Worm (Caenorhabditis elegans) whole organism, L1 larva: Measurements from ENCODE around the gene F21D5.3.

Experiments used
- ceh-82 ChIP-seq, 3 experiments: fragments of 150-350 bp in 1 of 3; sonication (generic microtip) in 2 of 3; optimal IDR thresholded peaks; 2 replicates each; lab custom pipeline; 2014 to 2017; ENCODE audit warnings: missing biosample characterization in 3 of 3, missing genetic modification characterization in 3 of 3
- dsc-1 ChIP-seq: sonication (generic microtip); optimal IDR thresholded peaks from 2 replicates; lab custom pipeline; 2016; ENCODE audit warnings: mild to moderate bottlenecking, missing genetic modification characterization, missing compliant biosample characterization
- grh-1 ChIP-seq: fragments of 200-800 bp; sonication (Bioruptor generic); IDR thresholded peaks from 2 replicates; pipeline ENCODE4 v1.3.6; 2022; ENCODE audit warnings: missing genetic modification reagents, missing genetic modification characterization, missing compliant biosample characterization
- nhr-11 ChIP-seq: fragments of 150-350 bp; optimal IDR thresholded peaks from 2 replicates; lab custom pipeline; 2014; ENCODE audit warnings: missing biosample characterization, missing genetic modification characterization
- nhr-12 ChIP-seq: sonication (generic microtip); optimal IDR thresholded peaks from 2 replicates; lab custom pipeline; 2017; ENCODE audit warnings: missing biosample characterization, missing genetic modification characterization
- nhr-237 ChIP-seq: fragments of 150-350 bp; optimal IDR thresholded peaks from 2 replicates; lab custom pipeline; 2014; ENCODE audit warnings: missing biosample characterization, missing genetic modification characterization
- skn-1 ChIP-seq: fragments of 150-350 bp; optimal IDR thresholded peaks from 2 replicates; lab custom pipeline; 2014; ENCODE audit warnings: missing biosample characterization, missing genetic modification characterization
- snpc-4 ChIP-seq: fragments of 150-350 bp; optimal IDR thresholded peaks from 2 replicates; lab custom pipeline; 2014; ENCODE audit warnings: missing biosample characterization, missing genetic modification characterization

- TF ChIP-seq ceh-82 (tag; optimal IDR thresholded peaks at IDR 0.05; lab: Kevin White, UChicago) (no peak), grh-1 (GFP tag; lab: Robert Waterston, UW) (no peak), dsc-1 (tag; lab: Kevin White, UChicago) (no peak), snpc-4 (no peak), nhr-12 (tag; lab: Kevin White, UChicago) (no peak), nhr-11 (tag; lab: Kevin White, UChicago) (no peak), nhr-237 (tag; lab: Kevin White, UChicago) (no peak), skn-1 (tag; lab: Kevin White, UChicago) (no peak)
Observed at ce11 chrIV:8730469-8730868, at the start of gene F21D5.3.
